Worm (Caenorhabditis elegans) whole organism, late embryonic: Measurements from ENCODE around the gene ugt-8.

ENCODE experiments used
- ceh-9 ChIP-seq: sonication (generic microtip); optimal IDR thresholded peaks from 2 replicates; lab custom pipeline; 2016; ENCODE audit warnings: mild to moderate bottlenecking, missing genetic modification characterization, inconsistent platforms, missing compliant biosample characterization
- hlh-30 ChIP-seq: sonication (generic microtip); optimal IDR thresholded peaks from 2 replicates; lab custom pipeline; 2017; ENCODE audit warnings: antibody characterized with exemption, missing genetic modification characterization, missing compliant biosample characterization; ENCODE audit not compliant: insufficient read depth
- nfya-1 ChIP-seq: sonication (generic microtip); optimal IDR thresholded peaks from 2 replicates; lab custom pipeline; 2017; ENCODE audit warnings: missing genetic modification characterization, mild to moderate bottlenecking, missing compliant biosample characterization, antibody characterized with exemption, moderate library complexity
- nhr-11 ChIP-seq: fragments of 150-350 bp; optimal IDR thresholded peaks from 2 replicates; lab custom pipeline; 2014; ENCODE audit warnings: missing biosample characterization, missing genetic modification characterization
- syd-9 ChIP-seq: sonication (generic microtip); optimal IDR thresholded peaks from 2 replicates; lab custom pipeline; 2016; ENCODE audit warnings: mild to moderate bottlenecking, missing genetic modification characterization, moderate library complexity, missing compliant biosample characterization
- zip-5 ChIP-seq: sonication (generic microtip); optimal IDR thresholded peaks from 2 replicates; lab custom pipeline; 2016; ENCODE audit warnings: missing genetic modification characterization, missing compliant biosample characterization

ce11 chrV:4920690-4921152 is 17.0 kb downstream of the ugt-8 start, which contains the start of the genes C02E7.8 and srh-23:
- TF ChIP-seq ceh-9 (tag; lab: Kevin White, UChicago): no peak
- TF ChIP-seq syd-9 (tag; lab: Kevin White, UChicago): no peak
- no peak for TF ChIP-seq nhr-11 (tag; lab: Kevin White, UChicago)
- TF ChIP-seq nfya-1 (tag; lab: Kevin White, UChicago): no peak
- TF ChIP-seq zip-5 (tag; lab: Kevin White, UChicago): no peak
- TF ChIP-seq hlh-30 (tag; lab: Kevin White, UChicago): no peak
